Fruit fly (Drosophila melanogaster) whole organism, embryonic: ENCODE measurements around the gene Nlg4.

Experiments used
- Adf1 ChIP-seq: fragments of 200-800 bp; sonication (Bioruptor generic); IDR thresholded peaks from 2 replicates; pipeline ENCODE4 v1.3.6; 2022; ENCODE audit warnings: missing biosample characterization, missing genetic modification characterization
- Atf3 ChIP-seq: fragments of 200-800 bp; sonication (Bioruptor generic); optimal IDR thresholded peaks from 3 replicates; lab custom pipeline; 2016; ENCODE audit warnings: missing biosample characterization, missing genetic modification characterization
- BEAF-32 ChIP-seq: fragments of 200-800 bp; sonication (Bioruptor generic); optimal IDR thresholded peaks from 3 replicates; lab custom pipeline; 2017; ENCODE audit warnings: missing biosample characterization, missing genetic modification characterization, mild to moderate bottlenecking, moderate library complexity, missing genetic modification reagents
- Bgb ChIP-seq: fragments of 200-800 bp; sonication (Bioruptor generic); IDR thresholded peaks from 2 replicates; pipeline ENCODE4 v1.3.6; 2022; ENCODE audit warnings: missing biosample characterization, missing genetic modification characterization; ENCODE audit not compliant: partially characterized antibody
- Blimp-1 ChIP-seq: fragments of 200-800 bp; sonication (Bioruptor generic); optimal IDR thresholded peaks from 3 replicates; lab custom pipeline; 2018; ENCODE audit warnings: missing biosample characterization, missing genetic modification characterization, mild to moderate bottlenecking, moderate library complexity, missing genetic modification reagents
- CG11247 ChIP-seq: fragments of 200-800 bp; sonication (Bioruptor generic); IDR thresholded peaks from 2 replicates; pipeline ENCODE4 v1.3.6; 2022; ENCODE audit warnings: missing biosample characterization, missing genetic modification characterization
- CG11398 ChIP-seq: fragments of 200-800 bp; sonication (Bioruptor generic); optimal IDR thresholded peaks from 2 replicates; lab custom pipeline; 2016; ENCODE audit warnings: missing biosample characterization, missing genetic modification characterization
- CG11456 ChIP-seq: fragments of 200-800 bp; sonication (Bioruptor generic); IDR thresholded peaks from 3 replicates; pipeline ENCODE4 v1.3.6; 2022; ENCODE audit warnings: missing biosample characterization, missing genetic modification characterization
- CG13775 ChIP-seq: fragments of 200-800 bp; sonication (Bioruptor generic); optimal IDR thresholded peaks from 3 replicates; lab custom pipeline; 2017; ENCODE audit warnings: missing biosample characterization, mild to moderate bottlenecking, missing genetic modification characterization
- CG14050 ChIP-seq: fragments of 200-800 bp; sonication (Bioruptor generic); IDR thresholded peaks from 3 replicates; pipeline ENCODE4 v1.3.6; 2022; ENCODE audit warnings: missing biosample characterization, missing genetic modification characterization
- CG16779 ChIP-seq: fragments of 200-800 bp; sonication (Bioruptor generic); IDR thresholded peaks from 2 replicates; pipeline ENCODE4 v1.3.6; 2022; ENCODE audit warnings: missing biosample characterization, missing genetic modification characterization
- CG16813 ChIP-seq: fragments of 200-800 bp; sonication (Bioruptor generic); IDR thresholded peaks from 3 replicates; pipeline ENCODE4 v1.3.6; 2022; ENCODE audit warnings: missing biosample characterization, missing genetic modification characterization; ENCODE audit not compliant: partially characterized antibody
- CG17802 ChIP-seq: fragments of 200-800 bp; sonication (Bioruptor generic); optimal IDR thresholded peaks from 2 replicates; lab custom pipeline; 2018; ENCODE audit warnings: missing biosample characterization, mild to moderate bottlenecking, missing genetic modification characterization, moderate library complexity
- CG18619 ChIP-seq: fragments of 200-800 bp; sonication (Bioruptor generic); optimal IDR thresholded peaks from 3 replicates; lab custom pipeline; 2017; ENCODE audit warnings: missing biosample characterization, mild to moderate bottlenecking, missing genetic modification characterization
- CG2129 ChIP-seq: fragments of 200-800 bp; sonication (Bioruptor generic); IDR thresholded peaks from 2 replicates; pipeline ENCODE4 v1.3.6; 2022; ENCODE audit warnings: missing biosample characterization, missing genetic modification characterization; ENCODE audit not compliant: partially characterized antibody
- CG3281 ChIP-seq: fragments of 200-800 bp; sonication (Bioruptor generic); optimal IDR thresholded peaks from 3 replicates; lab custom pipeline; 2017; ENCODE audit warnings: missing biosample characterization, mild to moderate bottlenecking, missing genetic modification characterization
- CG4282 ChIP-seq: fragments of 200-800 bp; sonication (Bioruptor generic); optimal IDR thresholded peaks from 2 replicates; lab custom pipeline; 2016; ENCODE audit warnings: missing biosample characterization, missing genetic modification characterization
- CG4404 ChIP-seq: fragments of 200-800 bp; sonication (Bioruptor generic); IDR thresholded peaks from 2 replicates; pipeline ENCODE4 v1.3.6; 2022; ENCODE audit warnings: missing biosample characterization, missing genetic modification characterization
- CG7963 ChIP-seq: fragments of 200-800 bp; sonication (Bioruptor generic); IDR thresholded peaks from 3 replicates; pipeline ENCODE4 v1.3.6; 2022; ENCODE audit warnings: missing biosample characterization, missing genetic modification characterization; ENCODE audit not compliant: partially characterized antibody
- CG8359 ChIP-seq: fragments of 200-800 bp; sonication (Bioruptor generic); optimal IDR thresholded peaks from 2 replicates; lab custom pipeline; 2017; ENCODE audit warnings: missing biosample characterization, mild to moderate bottlenecking, missing genetic modification characterization, borderline replicate concordance
- CG8765 ChIP-seq: fragments of 200-800 bp; sonication (Bioruptor generic); IDR thresholded peaks from 2 replicates; pipeline ENCODE4 v1.3.6; 2022; ENCODE audit warnings: missing biosample characterization, missing genetic modification characterization
- Chrac-16 ChIP-seq: fragments of 200-800 bp; sonication (Bioruptor generic); optimal IDR thresholded peaks from 3 replicates; lab custom pipeline; 2016; ENCODE audit warnings: missing biosample characterization, missing genetic modification characterization
- Dad ChIP-seq: fragments of 200-800 bp; sonication (Bioruptor generic); optimal IDR thresholded peaks from 3 replicates; lab custom pipeline; 2016; ENCODE audit warnings: missing biosample characterization, missing genetic modification characterization
- Dp ChIP-seq: fragments of 200-800 bp; sonication (Bioruptor generic); optimal IDR thresholded peaks from 2 replicates; lab custom pipeline; 2018; ENCODE audit warnings: missing biosample characterization, mild to moderate bottlenecking, missing genetic modification characterization, moderate library complexity
- HHEX ChIP-seq: fragments of 200-800 bp; sonication (Bioruptor generic); optimal IDR thresholded peaks from 3 replicates; lab custom pipeline; 2017; ENCODE audit warnings: missing biosample characterization, mild to moderate bottlenecking, missing genetic modification characterization, missing genetic modification reagents
- Hand ChIP-seq: fragments of 200-800 bp; sonication (Bioruptor generic); optimal IDR thresholded peaks from 2 replicates; lab custom pipeline; 2017; ENCODE audit warnings: mild to moderate bottlenecking, missing biosample characterization, missing genetic modification reagents, missing genetic modification characterization
- Hr3 ChIP-seq: fragments of 200-800 bp; sonication (Bioruptor generic); optimal IDR thresholded peaks from 3 replicates; lab custom pipeline; 2016; ENCODE audit warnings: missing biosample characterization, missing genetic modification characterization
- Hr78 ChIP-seq, 2 experiments: fragments of 200-800 bp in 1 of 2; fragments of >200 bp in 1 of 2; sonication (Bioruptor generic) in 1 of 2; optimal IDR thresholded peaks; 2 replicates each; lab custom pipeline; 2017 to 2019; ENCODE audit warnings: missing biosample characterization in 2 of 2, missing genetic modification characterization in 2 of 2, mild to moderate bottlenecking in 1 of 2, moderate library complexity in 1 of 2
- Sry-δ ChIP-seq: fragments of 200-800 bp; sonication (Bioruptor generic); optimal IDR thresholded peaks from 2 replicates; lab custom pipeline; 2016; ENCODE audit warnings: missing biosample characterization, missing genetic modification characterization
- ato ChIP-seq: fragments of 200-800 bp; sonication (Bioruptor generic); IDR thresholded peaks from 2 replicates; pipeline ENCODE4 v1.3.6; 2022; ENCODE audit warnings: missing biosample characterization, missing genetic modification characterization; ENCODE audit not compliant: partially characterized antibody
- cato ChIP-seq: fragments of 200-800 bp; sonication (Bioruptor generic); optimal IDR thresholded peaks from 2 replicates; lab custom pipeline; 2016; ENCODE audit warnings: missing biosample characterization, missing genetic modification characterization, borderline replicate concordance
- chif ChIP-seq, 2 experiments: fragments of 200-800 bp; sonication (Bioruptor generic); optimal IDR thresholded peaks; 3 replicates each; lab custom pipeline; 2016; ENCODE audit warnings: missing biosample characterization in 2 of 2, missing genetic modification characterization in 2 of 2
- cwo ChIP-seq: fragments of 200-800 bp; sonication (Bioruptor generic); optimal IDR thresholded peaks from 3 replicates; lab custom pipeline; 2017; ENCODE audit warnings: missing biosample characterization, missing genetic modification characterization, mild to moderate bottlenecking, moderate library complexity, missing genetic modification reagents
- fd96Cb ChIP-seq: fragments of 200-800 bp; sonication (Bioruptor generic); optimal IDR thresholded peaks from 2 replicates; lab custom pipeline; 2018; ENCODE audit warnings: missing biosample characterization, mild to moderate bottlenecking, missing genetic modification characterization, moderate library complexity
- gfzf ChIP-seq: fragments of 200-800 bp; sonication (Bioruptor generic); optimal IDR thresholded peaks from 2 replicates; lab custom pipeline; 2016; ENCODE audit warnings: missing biosample characterization, mild to moderate bottlenecking, missing genetic modification characterization, moderate library complexity
- hkb ChIP-seq, 2 experiments: fragments of 200-800 bp in 1 of 2; fragments of >200 bp in 1 of 2; sonication (Bioruptor generic) in 1 of 2; IDR thresholded peaks in 1 of 2; optimal IDR thresholded peaks in 1 of 2; 2 replicates each; pipeline versions ENCODE4 v1.3.6 to Lab custom; 2017 to 2022; ENCODE audit warnings: missing biosample characterization in 1 of 2, missing genetic modification characterization in 1 of 2
- knrl ChIP-seq: fragments of 200-800 bp; sonication (Bioruptor generic); IDR thresholded peaks from 3 replicates; pipeline ENCODE4 v1.3.6; 2022; ENCODE audit warnings: missing biosample characterization, missing genetic modification characterization; ENCODE audit not compliant: partially characterized antibody
- oc ChIP-seq: fragments of 200-800 bp; sonication (Bioruptor generic); optimal IDR thresholded peaks from 2 replicates; lab custom pipeline; 2018; ENCODE audit warnings: missing biosample characterization, mild to moderate bottlenecking, missing genetic modification characterization, moderate library complexity
- pfk ChIP-seq: fragments of 200-800 bp; sonication (Bioruptor generic); optimal IDR thresholded peaks from 2 replicates; lab custom pipeline; 2018; ENCODE audit warnings: missing biosample characterization, mild to moderate bottlenecking, missing genetic modification characterization, moderate library complexity
- sd ChIP-seq: fragments of 200-800 bp; sonication (Bioruptor generic); optimal IDR thresholded peaks from 3 replicates; lab custom pipeline; 2018; ENCODE audit warnings: missing biosample characterization, mild to moderate bottlenecking, missing genetic modification characterization, moderate library complexity
- sisA ChIP-seq: fragments of 200-800 bp; sonication (Bioruptor generic); IDR thresholded peaks from 2 replicates; pipeline ENCODE4 v1.3.6; 2022; ENCODE audit warnings: missing biosample characterization, missing genetic modification characterization
- sug ChIP-seq: fragments of 200-800 bp; optimal IDR thresholded peaks from 2 replicates; lab custom pipeline; 2019; ENCODE audit warnings: missing biosample characterization, mild to moderate bottlenecking, missing genetic modification characterization, moderate library complexity
- toy ChIP-seq: fragments of 200-800 bp; sonication (Bioruptor generic); IDR thresholded peaks from 2 replicates; pipeline ENCODE4 v1.3.6; 2022; ENCODE audit warnings: missing biosample characterization, missing genetic modification characterization
- trem ChIP-seq: fragments of 200-800 bp; optimal IDR thresholded peaks from 3 replicates; lab custom pipeline; 2019; ENCODE audit warnings: missing biosample characterization, mild to moderate bottlenecking, missing genetic modification characterization, moderate library complexity
- unc-4 ChIP-seq: fragments of 200-800 bp; sonication (Bioruptor generic); IDR thresholded peaks from 2 replicates; pipeline ENCODE4 v1.3.6; 2022; ENCODE audit warnings: missing biosample characterization, missing genetic modification characterization; ENCODE audit not compliant: partially characterized antibody
- yki ChIP-seq: fragments of >200 bp; optimal IDR thresholded peaks from 3 replicates; lab custom pipeline; 2018
- zfh2 ChIP-seq: fragments of 200-800 bp; sonication (Bioruptor generic); optimal IDR thresholded peaks from 2 replicates; lab custom pipeline; 2016; ENCODE audit warnings: missing biosample characterization, missing genetic modification characterization

The Nlg4 gene

DNA sequence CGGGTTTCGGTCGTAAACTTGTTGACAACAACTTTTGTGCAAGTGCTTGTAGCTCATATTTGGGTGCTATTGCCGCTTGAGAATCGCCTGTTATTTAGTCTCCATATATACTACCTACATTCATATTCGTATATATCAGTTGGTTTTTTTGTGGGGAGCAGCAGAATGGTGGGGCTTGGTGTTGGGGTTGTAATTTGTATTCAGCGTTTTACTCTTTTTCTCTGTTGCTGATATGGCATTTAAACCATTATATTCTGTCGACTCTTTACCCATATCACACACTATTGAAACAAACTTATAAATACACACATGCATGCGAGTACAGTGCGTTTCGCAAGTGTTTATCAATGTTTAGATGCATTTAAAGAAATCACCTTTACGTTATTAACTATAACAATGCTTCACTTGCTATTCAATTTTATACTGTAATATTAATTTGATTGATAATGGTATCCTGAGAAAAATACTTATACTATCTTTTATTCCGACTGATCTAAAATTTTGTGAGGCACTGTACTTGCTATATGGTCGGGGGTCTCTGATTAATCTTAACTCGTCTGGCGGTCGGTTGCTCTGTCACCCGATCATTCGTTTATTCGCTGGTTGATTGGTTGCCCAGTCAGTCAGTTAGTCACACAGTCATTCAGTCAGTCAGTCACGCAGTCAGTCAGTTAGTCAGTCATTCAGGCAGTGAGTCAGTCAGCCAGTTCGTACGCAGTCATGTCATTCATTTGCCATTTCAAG, 56.8 kb downstream of the Nlg4 start (continued):
- no peak for TF ChIP-seq knrl
- TF ChIP-seq Dad (GFP tag; lab: Kevin White, UChicago): peak; percentile 52
- peak; percentile 83 for TF ChIP-seq Blimp-1
- no peak for TF ChIP-seq gfzf (GFP tag; lab: Kevin White, UChicago)
- peak; percentile 77 for TF ChIP-seq sd (tag; lab: Kevin White, UChicago)
- peak; percentile 62 for TF ChIP-seq oc (tag; lab: Kevin White, UChicago)
- peak; percentile 94 for TF ChIP-seq CG3281 (GFP tag; lab: Kevin White, UChicago)
- peak; percentile 25 to 70 for TF ChIP-seq chif (GFP tag; optimal IDR thresholded peaks at IDR 0.05; lab: Kevin White, UChicago)
- no peak for TF ChIP-seq ato
- TF ChIP-seq hkb (optimal IDR thresholded peaks at IDR 0.05; lab: Kevin White, UChicago): no peak
- peak; percentile 90 for TF ChIP-seq hkb (GFP tag; IDR thresholded peaks at IDR 0.05; lab: Robert Waterston, UW)
- TF ChIP-seq Atf3 (GFP tag; lab: Kevin White, UChicago): peak; percentile 23
- TF ChIP-seq CG8359 (GFP tag; lab: Kevin White, UChicago): peak; percentile 53
- TF ChIP-seq Sry-δ (GFP tag; lab: Kevin White, UChicago): peak; percentile 28
- TF ChIP-seq HHEX (GFP tag; lab: Kevin White, UChicago): peak; percentile 88
- peak; percentile 87 for TF ChIP-seq CG18619 (GFP tag; lab: Kevin White, UChicago)
- TF ChIP-seq CG16813: no peak
- peak; percentile 62 for TF ChIP-seq trem (tag; lab: Kevin White, UChicago)
- TF ChIP-seq zfh2 (GFP tag; lab: Kevin White, UChicago): peak; percentile 73
- peak; percentile 73 for TF ChIP-seq Adf1
- TF ChIP-seq Hr3 (GFP tag; lab: Kevin White, UChicago): peak; percentile 79
- TF ChIP-seq CG4282 (GFP tag; lab: Kevin White, UChicago): no peak
- no peak for TF ChIP-seq pfk (GFP tag; lab: Kevin White, UChicago)
- peak; percentile 44 for TF ChIP-seq CG17802 (tag; lab: Kevin White, UChicago)
- TF ChIP-seq CG13775 (GFP tag; lab: Kevin White, UChicago): peak; percentile 77
- TF ChIP-seq CG7963 (GFP tag; lab: Robert Waterston, UW): no peak
- TF ChIP-seq CG8765 (GFP tag; lab: Robert Waterston, UW): peak; percentile 48; the same call in 1 of the 2 replicates
- peak; percentile 46 for TF ChIP-seq CG11398
- peak; percentile 94 for TF ChIP-seq sug (tag; lab: Kevin White, UChicago)
- no peak for TF ChIP-seq yki (lab: Kevin White, UChicago)
- TF ChIP-seq Dp (GFP tag; lab: Kevin White, UChicago): no peak
- peak; percentile 76 for TF ChIP-seq Chrac-16 (GFP tag; lab: Kevin White, UChicago)
- peak; percentile 70; the same call in 1 of the 2 replicates for TF ChIP-seq CG11247 (GFP tag; lab: Robert Waterston, UW)
- peak in 1 of 2 experiments; percentile 57 for TF ChIP-seq Hr78 (GFP tag; optimal IDR thresholded peaks at IDR 0.05; lab: Kevin White, UChicago)
- no peak for TF ChIP-seq CG2129 (GFP tag; lab: Robert Waterston, UW)
- TF ChIP-seq Bgb: no peak
- peak; percentile 69 for TF ChIP-seq CG14050 (GFP tag; lab: Robert Waterston, UW)
- peak; percentile 82 for TF ChIP-seq CG11456 (GFP tag; lab: Robert Waterston, UW)
- TF ChIP-seq fd96Cb (tag; lab: Kevin White, UChicago): peak; percentile 82
- peak; percentile 83 for TF ChIP-seq Hand (GFP tag; lab: Kevin White, UChicago)
- TF ChIP-seq cato: peak; percentile 22
- peak; percentile 78 for TF ChIP-seq CG16779 (GFP tag; lab: Robert Waterston, UW)
- TF ChIP-seq unc-4 (GFP tag; lab: Robert Waterston, UW): no peak
- peak; percentile 94 for TF ChIP-seq cwo (GFP tag; lab: Kevin White, UChicago)
- TF ChIP-seq CG4404: peak; percentile 61
- TF ChIP-seq toy (GFP tag; lab: Robert Waterston, UW): 0 out of 2 replicates have a peak, but pooled peaks have one; percentile 57
- TF ChIP-seq sisA (GFP tag; lab: Robert Waterston, UW): peak; percentile 80
- no peak for TF ChIP-seq BEAF-32 (GFP tag; lab: Kevin White, UChicago)
